Worm (Caenorhabditis elegans): ENCODE data around the gene snx-14.

DNA sequence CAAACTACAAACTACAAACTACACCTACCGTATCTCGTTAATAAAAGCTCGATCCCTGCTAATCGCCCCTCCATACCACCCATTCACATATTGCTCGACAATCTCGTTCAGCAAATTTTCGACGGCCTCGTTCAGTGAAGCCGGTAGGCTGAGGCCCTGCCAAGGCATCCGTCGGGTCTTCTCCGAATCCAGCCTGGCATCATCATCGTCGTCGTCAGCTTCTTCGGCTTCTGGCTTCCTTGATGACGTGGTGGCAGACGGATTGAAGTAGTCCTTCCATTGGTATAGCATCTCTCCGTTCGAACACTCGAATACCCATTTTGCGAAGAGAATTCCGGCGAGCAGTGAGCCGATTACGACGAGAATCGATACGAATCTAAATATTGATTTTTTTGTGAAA, 361 bp downstream of the snx-14 start:
- no peak for TF ChIP-seq snpc-4 (tag; optimal IDR thresholded peaks at IDR 0.05)
- no peak for TF ChIP-seq nhr-12 (tag; optimal IDR thresholded peaks at IDR 0.05)
- TF ChIP-seq elt-3 (tag; optimal IDR thresholded peaks at IDR 0.05) = no peak
- no peak for TF ChIP-seq elt-1 (tag; optimal IDR thresholded peaks at IDR 0.05)
- TF ChIP-seq R02D3.7 (tag; optimal IDR thresholded peaks at IDR 0.05) = no peak
- TF ChIP-seq nhr-11 (tag; optimal IDR thresholded peaks at IDR 0.05) = no peak
- TF ChIP-seq lin-39 (tag; optimal IDR thresholded peaks at IDR 0.05) = no peak
- no peak for TF ChIP-seq mdl-1 (tag; optimal IDR thresholded peaks at IDR 0.05)
- no peak for TF ChIP-seq lsy-2 (tag; optimal IDR thresholded peaks at IDR 0.05)
- no peak for TF ChIP-seq mbf-1 (tag; optimal IDR thresholded peaks at IDR 0.05)
